Fruit fly (Drosophila melanogaster): ENCODE measurements around the gene HIP.

Gene HIP

dm6 chrX:3798919-3799318 is at the start of gene HIP:
Gene HIP (plus strand): TSS chrX:3799150.
- TF ChIP-seq vnd (GFP tag; IDR thresholded peaks at IDR 0.05; ENCODE audit: partially characterized antibody) (peak; percentile 67; the same call in 2 of the 3 replicates), CG2129 (GFP tag; IDR thresholded peaks at IDR 0.05; ENCODE audit: partially characterized antibody) (peak; percentile 57), bbx (GFP tag; IDR thresholded peaks at IDR 0.05; ENCODE audit: partially characterized antibody) (peak; percentile 71), tna (GFP tag; IDR thresholded peaks at IDR 0.05; ENCODE audit: partially characterized antibody) (peak; percentile 65), Scr (GFP tag; IDR thresholded peaks at IDR 0.05; ENCODE audit: partially characterized antibody) (peak; percentile 79), Doc3 (GFP tag; IDR thresholded peaks at IDR 0.05; ENCODE audit: partially characterized antibody) (peak; percentile 60; the same call in 2 of the 3 replicates), CG34224 (GFP tag; IDR thresholded peaks at IDR 0.05; ENCODE audit: partially characterized antibody) (peak; percentile 74), pzg (GFP tag; optimal IDR thresholded peaks at IDR 0.05) (peak; percentile 51), sna (GFP tag; IDR thresholded peaks at IDR 0.05; ENCODE audit: partially characterized antibody) (peak; percentile 65), chinmo (GFP tag; IDR thresholded peaks at IDR 0.05; ENCODE audit: partially characterized antibody) (0 out of 4 replicates have a peak, but pooled peaks have one; percentile 56), stwl (tag; optimal IDR thresholded peaks at IDR 0.05) (peak; percentile 61), Myb (GFP tag; optimal IDR thresholded peaks at IDR 0.05) (peak; percentile 35), CG13287 (GFP tag; IDR thresholded peaks at IDR 0.05; ENCODE audit: partially characterized antibody) (peak; percentile 84), gfzf (GFP tag; optimal IDR thresholded peaks at IDR 0.05) (peak; percentile 61), MBD-R2 (GFP tag; IDR thresholded peaks at IDR 0.05) (peak; percentile 65), CG7963 (GFP tag; IDR thresholded peaks at IDR 0.05; ENCODE audit: partially characterized antibody) (peak; percentile 51; the same call in 1 of the 3 replicates), Sry-δ (GFP tag; optimal IDR thresholded peaks at IDR 0.05) (peak; percentile 49), BEAF-32 (GFP tag; optimal IDR thresholded peaks at IDR 0.05) (peak; percentile 70), E2f2 (GFP tag; IDR thresholded peaks at IDR 0.05) (peak; percentile 79), CG6791 (GFP tag; IDR thresholded peaks at IDR 0.05; ENCODE audit: partially characterized antibody) (peak; percentile 73), Dll (GFP tag; IDR thresholded peaks at IDR 0.05; ENCODE audit: partially characterized antibody) (peak; percentile 75), hbn (GFP tag; IDR thresholded peaks at IDR 0.05; ENCODE audit: partially characterized antibody) (peak; percentile 53), amos (GFP tag; IDR thresholded peaks at IDR 0.05; ENCODE audit: partially characterized antibody) (peak; percentile 75), CG1603 (tag; optimal IDR thresholded peaks at IDR 0.05) (peak; percentile 15), nerfin-2 (GFP tag; IDR thresholded peaks at IDR 0.05; ENCODE audit: partially characterized antibody) (peak; percentile 65), inv (GFP tag; IDR thresholded peaks at IDR 0.05; ENCODE audit: partially characterized antibody) (peak; percentile 58), mld (GFP tag; IDR thresholded peaks at IDR 0.05; ENCODE audit: partially characterized antibody) (0 out of 3 replicates have a peak, but pooled peaks have one; percentile 37), Bgb (GFP tag; IDR thresholded peaks at IDR 0.05; ENCODE audit: partially characterized antibody) (peak; percentile 81), CG16813 (GFP tag; IDR thresholded peaks at IDR 0.05; ENCODE audit: partially characterized antibody) (peak; percentile 72), Dref (GFP tag; IDR thresholded peaks at IDR 0.05) (peak; percentile 55), onecut (GFP tag; IDR thresholded peaks at IDR 0.05) (0 out of 2 replicates have a peak, but pooled peaks have one; percentile 13), CG10267 (tag; optimal IDR thresholded peaks at IDR 0.05) (peak; percentile 7), unc-4 (GFP tag; IDR thresholded peaks at IDR 0.05; ENCODE audit: partially characterized antibody) (peak; percentile 77), zen2 (GFP tag; IDR thresholded peaks at IDR 0.05; ENCODE audit: partially characterized antibody) (peak; percentile 63; the same call in 2 of the 3 replicates), Opbp (GFP tag; IDR thresholded peaks at IDR 0.05; ENCODE audit: partially characterized antibody) (peak; percentile 80; the same call in 2 of the 3 replicates), knrl (GFP tag; IDR thresholded peaks at IDR 0.05; ENCODE audit: partially characterized antibody) (peak; percentile 70; the same call in 2 of the 3 replicates), HLH4C (GFP tag; IDR thresholded peaks at IDR 0.05; ENCODE audit: partially characterized antibody) (peak; percentile 68), Dp (GFP tag; optimal IDR thresholded peaks at IDR 0.05) (peak; percentile 54), CG2116 (GFP tag; optimal IDR thresholded peaks at IDR 0.05) (peak; percentile 2)
